Fruit fly (Drosophila melanogaster) whole organism, embryonic: ENCODE measurements around the gene CG42324.

Experiments used
- Adf1 ChIP-seq: fragments of 200-800 bp; sonication (Bioruptor generic); IDR thresholded peaks from 2 replicates; pipeline ENCODE4 v1.3.6; 2022; ENCODE audit warnings: missing biosample characterization, missing genetic modification characterization
- Bteb2 ChIP-seq: fragments of 200-800 bp; sonication (Bioruptor generic); optimal IDR thresholded peaks from 2 replicates; lab custom pipeline; 2016; ENCODE audit warnings: missing biosample characterization, missing genetic modification characterization
- CG1024 ChIP-seq: fragments of 200-800 bp; sonication (Bioruptor generic); IDR thresholded peaks from 2 replicates; pipeline ENCODE4 v1.3.6; 2022; ENCODE audit warnings: missing biosample characterization, missing genetic modification characterization
- CG10274 ChIP-seq: fragments of 200-800 bp; sonication (Bioruptor generic); optimal IDR thresholded peaks from 3 replicates; lab custom pipeline; 2017; ENCODE audit warnings: missing biosample characterization, mild to moderate bottlenecking, missing genetic modification characterization
- CG10321 ChIP-seq: fragments of 200-800 bp; sonication (Bioruptor generic); IDR thresholded peaks from 2 replicates; pipeline ENCODE4 v1.3.6; 2022; ENCODE audit warnings: missing biosample characterization, missing genetic modification characterization
- CG12071 ChIP-seq: fragments of 200-800 bp; sonication (Bioruptor generic); optimal IDR thresholded peaks from 3 replicates; lab custom pipeline; 2018; ENCODE audit warnings: missing biosample characterization, mild to moderate bottlenecking, missing genetic modification characterization
- CG12236 ChIP-seq: fragments of 200-800 bp; sonication (Bioruptor generic); optimal IDR thresholded peaks from 2 replicates; lab custom pipeline; 2016; ENCODE audit warnings: missing biosample characterization, missing genetic modification characterization
- CG12744 ChIP-seq: fragments of 200-800 bp; sonication (Bioruptor generic); optimal IDR thresholded peaks from 2 replicates; lab custom pipeline; 2016; ENCODE audit warnings: missing biosample characterization, missing genetic modification characterization
- CG15514 ChIP-seq: fragments of 200-800 bp; sonication (Bioruptor generic); optimal IDR thresholded peaks from 3 replicates; lab custom pipeline; 2017; ENCODE audit warnings: missing biosample characterization, missing genetic modification characterization, mild to moderate bottlenecking, moderate library complexity, missing genetic modification reagents
- CG2116 ChIP-seq: fragments of 200-800 bp; sonication (Bioruptor generic); optimal IDR thresholded peaks from 3 replicates; lab custom pipeline; 2018; ENCODE audit warnings: missing biosample characterization, mild to moderate bottlenecking, missing genetic modification characterization
- CG30020 ChIP-seq: fragments of 200-800 bp; optimal IDR thresholded peaks from 2 replicates; lab custom pipeline; 2019; ENCODE audit warnings: missing biosample characterization, mild to moderate bottlenecking, missing genetic modification characterization, moderate library complexity
- CG34224 ChIP-seq: fragments of 200-800 bp; sonication (Bioruptor generic); IDR thresholded peaks from 3 replicates; pipeline ENCODE4 v1.3.6; 2022; ENCODE audit warnings: missing biosample characterization, missing genetic modification characterization; ENCODE audit not compliant: partially characterized antibody
- CG4424 ChIP-seq: fragments of 200-800 bp; sonication (Bioruptor generic); optimal IDR thresholded peaks from 3 replicates; lab custom pipeline; 2016; ENCODE audit warnings: missing biosample characterization, missing genetic modification characterization
- CG4707 ChIP-seq: fragments of 200-800 bp; sonication (Bioruptor generic); optimal IDR thresholded peaks from 2 replicates; lab custom pipeline; 2018; ENCODE audit warnings: missing biosample characterization, mild to moderate bottlenecking, missing genetic modification characterization, moderate library complexity
- CG7839 ChIP-seq: fragments of 200-800 bp; sonication (Bioruptor generic); optimal IDR thresholded peaks from 3 replicates; lab custom pipeline; 2018; ENCODE audit warnings: missing biosample characterization, mild to moderate bottlenecking, missing genetic modification characterization, moderate library complexity
- CG8359 ChIP-seq: fragments of 200-800 bp; sonication (Bioruptor generic); optimal IDR thresholded peaks from 2 replicates; lab custom pipeline; 2017; ENCODE audit warnings: missing biosample characterization, mild to moderate bottlenecking, missing genetic modification characterization, borderline replicate concordance
- CG9727 ChIP-seq: fragments of 200-800 bp; sonication (Bioruptor generic); optimal IDR thresholded peaks from 3 replicates; lab custom pipeline; 2017; ENCODE audit warnings: missing biosample characterization, mild to moderate bottlenecking, missing genetic modification characterization
- CG9797 ChIP-seq: fragments of 200-800 bp; sonication (Bioruptor generic); optimal IDR thresholded peaks from 3 replicates; lab custom pipeline; 2018; ENCODE audit warnings: missing biosample characterization, mild to moderate bottlenecking, missing genetic modification characterization
- Dbx ChIP-seq: fragments of 200-800 bp; sonication (Bioruptor generic); IDR thresholded peaks from 3 replicates; pipeline ENCODE4 v1.3.6; 2022; ENCODE audit warnings: missing biosample characterization, missing genetic modification characterization
- Dek ChIP-seq: fragments of 200-800 bp; sonication (Bioruptor generic); optimal IDR thresholded peaks from 3 replicates; lab custom pipeline; 2019; ENCODE audit warnings: missing biosample characterization, mild to moderate bottlenecking, missing genetic modification characterization, moderate library complexity
- Ets97D ChIP-seq: fragments of 200-800 bp; sonication (Bioruptor generic); optimal IDR thresholded peaks from 3 replicates; lab custom pipeline; 2016; ENCODE audit warnings: missing biosample characterization, missing genetic modification characterization
- Fer2 ChIP-seq: fragments of 200-800 bp; sonication (Bioruptor generic); optimal IDR thresholded peaks from 2 replicates; lab custom pipeline; 2018; ENCODE audit warnings: missing biosample characterization, mild to moderate bottlenecking, missing genetic modification characterization, moderate library complexity
- GATAe ChIP-seq: fragments of 200-800 bp; sonication (Bioruptor generic); conservative IDR thresholded peaks from 2 replicates; pipeline ENCODE4 v1.3.6; 2022; ENCODE audit warnings: missing biosample characterization, missing genetic modification characterization
- Gsc ChIP-seq: fragments of 200-800 bp; sonication (Bioruptor generic); IDR thresholded peaks from 2 replicates; pipeline ENCODE4 v1.3.6; 2022; ENCODE audit warnings: missing biosample characterization, missing genetic modification characterization
- Max ChIP-seq: fragments of 200-800 bp; sonication (Bioruptor generic); optimal IDR thresholded peaks from 2 replicates; lab custom pipeline; 2016; ENCODE audit warnings: missing biosample characterization, mild to moderate bottlenecking, missing genetic modification characterization
- Mes4 ChIP-seq: fragments of 200-800 bp; sonication (Bioruptor generic); optimal IDR thresholded peaks from 2 replicates; lab custom pipeline; 2016; ENCODE audit warnings: missing biosample characterization, missing genetic modification characterization
- Myb ChIP-seq: fragments of 200-800 bp; sonication (Bioruptor generic); optimal IDR thresholded peaks from 2 replicates; lab custom pipeline; 2016; ENCODE audit warnings: missing biosample characterization, missing genetic modification characterization
- Nf-YC ChIP-seq: fragments of 200-800 bp; optimal IDR thresholded peaks from 3 replicates; lab custom pipeline; 2019; ENCODE audit warnings: missing biosample characterization, mild to moderate bottlenecking, missing genetic modification characterization, moderate library complexity
- Opbp ChIP-seq: fragments of 200-800 bp; sonication (Bioruptor generic); IDR thresholded peaks from 3 replicates; pipeline ENCODE4 v1.3.6; 2022; ENCODE audit warnings: missing biosample characterization, missing genetic modification characterization; ENCODE audit not compliant: partially characterized antibody
- Rx ChIP-seq: fragments of 200-800 bp; sonication (Bioruptor generic); IDR thresholded peaks from 2 replicates; pipeline ENCODE4 v1.3.6; 2022; ENCODE audit warnings: missing biosample characterization, missing genetic modification characterization
- amos ChIP-seq: fragments of 200-800 bp; sonication (Bioruptor generic); IDR thresholded peaks from 2 replicates; pipeline ENCODE4 v1.3.6; 2022; ENCODE audit warnings: missing biosample characterization, missing genetic modification characterization; ENCODE audit not compliant: partially characterized antibody
- chinmo ChIP-seq: fragments of 200-800 bp; sonication (Bioruptor generic); IDR thresholded peaks from 4 replicates; pipeline ENCODE4 v1.3.6; 2022; ENCODE audit warnings: missing biosample characterization, missing genetic modification characterization; ENCODE audit not compliant: partially characterized antibody
- dimm ChIP-seq: fragments of 200-800 bp; sonication (Bioruptor generic); IDR thresholded peaks from 2 replicates; pipeline ENCODE4 v1.3.6; 2022; ENCODE audit warnings: missing biosample characterization, missing genetic modification characterization
- gt ChIP-seq: fragments of 200-800 bp; sonication (Bioruptor generic); IDR thresholded peaks from 2 replicates; pipeline ENCODE4 v1.3.6; 2022; ENCODE audit warnings: missing biosample characterization, missing genetic modification characterization
- knrl ChIP-seq: fragments of 200-800 bp; sonication (Bioruptor generic); IDR thresholded peaks from 3 replicates; pipeline ENCODE4 v1.3.6; 2022; ENCODE audit warnings: missing biosample characterization, missing genetic modification characterization; ENCODE audit not compliant: partially characterized antibody
- lab ChIP-seq: fragments of 200-800 bp; sonication (Bioruptor generic); optimal IDR thresholded peaks from 3 replicates; lab custom pipeline; 2017; ENCODE audit warnings: missing biosample characterization, missing genetic modification characterization, mild to moderate bottlenecking, moderate library complexity, missing genetic modification reagents
- luna ChIP-seq: fragments of 200-800 bp; sonication (Bioruptor generic); optimal IDR thresholded peaks from 2 replicates; lab custom pipeline; 2016; ENCODE audit warnings: missing biosample characterization, missing genetic modification characterization
- nerfin-1 ChIP-seq: fragments of 200-800 bp; sonication (Bioruptor generic); optimal IDR thresholded peaks from 3 replicates; lab custom pipeline; 2019; ENCODE audit warnings: missing biosample characterization, mild to moderate bottlenecking, missing genetic modification characterization, moderate library complexity
- nmo ChIP-seq: fragments of 200-800 bp; sonication (Bioruptor generic); optimal IDR thresholded peaks from 2 replicates; lab custom pipeline; 2018; ENCODE audit warnings: missing biosample characterization, mild to moderate bottlenecking, missing genetic modification characterization, moderate library complexity
- org-1 ChIP-seq: fragments of 200-800 bp; sonication (Bioruptor generic); optimal IDR thresholded peaks from 2 replicates; lab custom pipeline; 2017; ENCODE audit warnings: missing biosample characterization, missing genetic modification characterization
- pfk ChIP-seq: fragments of 200-800 bp; sonication (Bioruptor generic); optimal IDR thresholded peaks from 2 replicates; lab custom pipeline; 2018; ENCODE audit warnings: missing biosample characterization, mild to moderate bottlenecking, missing genetic modification characterization, moderate library complexity
- pho ChIP-seq: fragments of 200-800 bp; sonication (Bioruptor generic); optimal IDR thresholded peaks from 2 replicates; lab custom pipeline; 2016; ENCODE audit warnings: missing biosample characterization, missing genetic modification characterization
- phol ChIP-seq: fragments of 200-800 bp; sonication (Bioruptor generic); optimal IDR thresholded peaks from 3 replicates; lab custom pipeline; 2018; ENCODE audit warnings: missing biosample characterization, mild to moderate bottlenecking, missing genetic modification characterization, moderate library complexity
- pita ChIP-seq: fragments of 200-800 bp; sonication (Bioruptor generic); optimal IDR thresholded peaks from 2 replicates; lab custom pipeline; 2017; ENCODE audit warnings: missing biosample characterization, mild to moderate bottlenecking, missing genetic modification characterization
- sens ChIP-seq: fragments of 200-800 bp; sonication (Bioruptor generic); peaks from one replicate; lab custom pipeline; 2016; ENCODE audit warnings: missing biosample characterization, missing genetic modification characterization
- sna ChIP-seq: fragments of 200-800 bp; sonication (Bioruptor generic); IDR thresholded peaks from 2 replicates; pipeline ENCODE4 v1.3.6; 2022; ENCODE audit warnings: missing biosample characterization, missing genetic modification characterization; ENCODE audit not compliant: partially characterized antibody
- sr ChIP-seq: fragments of 200-800 bp; sonication (Bioruptor generic); IDR thresholded peaks from 3 replicates; pipeline ENCODE4 v1.3.6; 2022; ENCODE audit warnings: missing biosample characterization, missing genetic modification characterization
- tx ChIP-seq: fragments of 200-800 bp; sonication (Bioruptor generic); optimal IDR thresholded peaks from 2 replicates; lab custom pipeline; 2016; ENCODE audit warnings: missing biosample characterization, missing genetic modification characterization
- zfh2 ChIP-seq: fragments of 200-800 bp; sonication (Bioruptor generic); optimal IDR thresholded peaks from 2 replicates; lab custom pipeline; 2016; ENCODE audit warnings: missing biosample characterization, missing genetic modification characterization

CG42324 gene

DNA sequence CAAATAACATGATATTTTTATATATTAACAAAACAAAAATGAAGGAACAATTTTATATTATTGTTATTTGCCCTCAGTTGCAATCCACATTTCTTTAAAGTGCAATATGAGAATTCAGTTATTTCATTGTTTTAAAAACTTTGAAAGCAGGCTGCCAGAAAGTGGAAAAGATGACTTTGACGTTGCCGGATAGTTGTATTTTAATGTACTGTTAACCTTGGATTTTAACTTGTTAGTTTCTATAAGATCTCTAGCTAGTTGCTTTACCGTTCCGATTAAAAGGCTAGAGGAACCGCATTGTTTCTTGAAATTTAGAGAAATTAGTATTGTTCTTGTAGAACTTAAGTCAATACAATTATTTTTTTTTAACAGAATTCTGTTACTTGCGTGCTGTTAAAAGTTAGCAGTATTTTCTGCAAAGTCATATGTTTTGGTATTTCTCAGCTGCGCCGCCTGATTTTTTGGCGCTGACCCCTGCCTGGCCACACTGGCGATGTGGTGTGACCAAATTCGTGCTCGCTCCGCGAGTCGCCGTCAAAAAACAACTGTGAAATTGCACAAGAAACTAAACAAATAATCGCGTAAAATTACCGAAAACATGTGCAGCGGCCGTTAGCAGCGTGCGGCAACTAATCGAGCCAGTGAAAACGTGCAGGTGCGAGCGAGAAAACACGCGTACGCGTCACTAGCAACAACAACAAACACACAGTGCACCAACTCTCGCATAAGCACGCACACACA is 43.2 kb downstream of the CG42324 start, which contains the start of gene Eip63E (continued):
- TF ChIP-seq Dek (tag; lab: Kevin White, UChicago) (no peak), org-1 (GFP tag; lab: Kevin White, UChicago) (no peak), Opbp (GFP tag; lab: Robert Waterston, UW) (no peak; the same call in 2 of the 3 replicates), CG30020 (tag; lab: Kevin White, UChicago) (no peak), knrl (peak; percentile 51; the same call in 1 of the 3 replicates), zfh2 (GFP tag; lab: Kevin White, UChicago) (no peak), amos (peak; percentile 45; the same call in 1 of the 2 replicates), GATAe (GFP tag; lab: Robert Waterston, UW) (no peak), CG1024 (no peak), Dbx (no peak; the same call in 2 of the 3 replicates), dimm (GFP tag; lab: Robert Waterston, UW) (no peak), CG10321 (GFP tag; lab: Robert Waterston, UW) (no peak), CG4424 (GFP tag; lab: Kevin White, UChicago) (no peak), CG8359 (GFP tag; lab: Kevin White, UChicago) (peak; percentile 39), gt (GFP tag; lab: Robert Waterston, UW) (no peak), Nf-YC (tag; lab: Kevin White, UChicago) (peak; percentile 62), Fer2 (no peak), pita (GFP tag; lab: Kevin White, UChicago) (no peak), pho (GFP tag; lab: Kevin White, UChicago) (no peak), CG7839 (no peak), Bteb2 (no peak), sr (GFP tag; lab: Robert Waterston, UW) (no peak), luna (no peak), lab (GFP tag; lab: Kevin White, UChicago) (no peak), CG12744 (GFP tag; lab: Kevin White, UChicago) (no peak), sna (GFP tag; lab: Robert Waterston, UW) (peak; percentile 67), CG9727 (peak; percentile 4), Max (GFP tag; lab: Kevin White, UChicago) (peak; percentile 2), nerfin-1 (peak; percentile 50), CG9797 (GFP tag; lab: Kevin White, UChicago) (peak; percentile 93), CG10274 (no peak), tx (no peak), Rx (GFP tag; lab: Robert Waterston, UW) (no peak), Gsc (GFP tag; lab: Robert Waterston, UW) (no peak), sens (GFP tag; lab: Kevin White, UChicago) (peak; percentile 73), chinmo (peak; percentile 90; the same call in 2 of the 4 replicates), Mes4 (GFP tag; lab: Kevin White, UChicago) (no peak), CG12236 (GFP tag; lab: Kevin White, UChicago) (no peak), Myb (peak; percentile 93), Ets97D (GFP tag; lab: Kevin White, UChicago) (peak; percentile 46), CG12071 (GFP tag; lab: Kevin White, UChicago) (peak; percentile 38), CG34224 (GFP tag; lab: Robert Waterston, UW) (0 out of 3 replicates have a peak, but pooled peaks have one; percentile 10), nmo (GFP tag; lab: Kevin White, UChicago) (peak; percentile 43), phol (tag; lab: Kevin White, UChicago) (no peak), pfk (GFP tag; lab: Kevin White, UChicago) (no peak), Adf1 (GFP tag; lab: Robert Waterston, UW) (peak; percentile 61), CG15514 (GFP tag; lab: Kevin White, UChicago) (peak; percentile 59), CG2116 (GFP tag; lab: Kevin White, UChicago) (peak; percentile 14), CG4707 (GFP tag; lab: Kevin White, UChicago) (no peak)
